Fruit fly (Drosophila melanogaster): ENCODE results near the gene Pgant5.

The Pgant5 gene

dm6 chr2L:5095350-5095962 lies 2.1 kb upstream of the Pgant5 start:
- TF ChIP-seq CG8478 (optimal IDR thresholded peaks at IDR 0.05) (no peak), CTCF (optimal IDR thresholded peaks at IDR 0.05) (no peak)

DNA sequence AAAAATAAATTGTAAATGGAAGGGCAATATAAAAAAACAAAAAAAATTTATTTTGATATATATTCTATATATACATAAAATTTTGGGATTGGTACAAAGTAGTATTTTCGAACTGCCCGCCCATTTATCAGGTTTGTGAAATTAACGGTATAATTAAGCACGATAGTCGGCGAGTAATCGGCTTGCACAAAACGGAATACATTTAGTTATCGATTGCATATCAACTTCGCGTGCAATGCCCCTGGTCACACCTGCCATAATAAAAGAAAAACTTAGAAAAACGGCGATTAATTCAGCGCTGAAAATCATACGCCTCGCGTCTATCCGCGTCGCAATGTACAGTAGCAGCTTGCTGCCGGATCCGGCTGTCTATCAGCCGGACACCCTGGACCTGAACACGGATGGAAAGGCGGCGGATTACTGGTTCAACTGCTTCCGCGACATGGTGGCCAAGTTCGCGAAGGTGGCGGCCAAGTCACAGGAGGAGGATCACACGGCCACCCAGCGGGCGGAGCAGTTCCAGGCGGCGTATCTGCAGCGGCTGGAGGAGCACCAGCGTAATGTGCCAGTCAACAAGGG lies 469 bp upstream of the Pgant5 start, which contains the start of gene CG5828:
Gene CG5828, plus strand, starts transcription at position 205 of the 579 bp plus-strand sequence.
- TF ChIP-seq CG8478 (optimal IDR thresholded peaks at IDR 0.05) (no peak), CTCF (optimal IDR thresholded peaks at IDR 0.05) (no peak)

dm6 chr2L:5092597-5092991 lies 798 bp downstream of the Pgant5 start:
- no peak for TF ChIP-seq CG8478 (optimal IDR thresholded peaks at IDR 0.05)
- no peak for TF ChIP-seq CTCF (optimal IDR thresholded peaks at IDR 0.05)

DNA sequence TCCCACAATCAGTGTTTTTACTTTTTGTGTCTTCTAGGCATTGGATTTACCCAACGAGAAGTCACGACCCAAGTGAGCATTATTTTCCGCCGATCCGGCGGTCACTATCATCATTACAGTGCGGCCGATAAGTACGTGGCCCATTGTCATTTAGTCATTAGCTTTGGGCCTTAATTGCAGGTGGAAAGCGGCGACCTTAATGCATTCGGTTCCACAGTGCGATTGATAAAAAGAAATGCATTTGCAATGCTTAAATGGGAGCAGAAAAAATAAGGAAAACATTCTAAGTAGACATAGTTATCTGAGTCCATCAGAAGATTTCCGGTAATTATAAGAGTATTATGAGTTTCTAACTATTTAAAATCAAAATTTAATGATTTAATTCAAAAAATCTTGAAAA lies 1.2 kb downstream of the Pgant5 start:
- TF ChIP-seq CTCF (optimal IDR thresholded peaks at IDR 0.05): no peak

- TF ChIP-seq CTCF (optimal IDR thresholded peaks at IDR 0.05): no peak
- no peak for TF ChIP-seq CG8478 (optimal IDR thresholded peaks at IDR 0.05)
Observed at dm6 chr2L:5090352-5090751, 3.0 kb downstream of the Pgant5 start.

DNA sequence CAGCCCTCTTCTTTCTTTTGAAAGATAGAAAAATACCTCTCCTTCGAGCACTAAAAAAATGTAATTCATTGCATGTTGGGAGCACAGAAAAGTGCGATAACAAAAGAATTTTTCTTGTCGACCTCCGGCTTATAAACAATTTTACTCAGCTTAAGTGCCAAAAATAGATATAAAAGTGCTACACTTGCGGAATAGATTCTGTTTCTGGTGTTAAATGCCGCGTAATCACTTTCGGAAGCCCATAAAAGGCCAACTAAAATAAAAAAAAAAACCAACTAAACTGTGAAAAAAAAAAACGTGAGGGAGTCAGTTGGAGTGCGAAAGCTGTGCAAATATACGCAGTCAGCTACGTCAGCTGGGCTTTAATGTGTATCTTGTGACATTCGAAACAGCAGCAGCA lies 3.8 kb downstream of the Pgant5 start:
- no peak for TF ChIP-seq CTCF (optimal IDR thresholded peaks at IDR 0.05)
- no peak for TF ChIP-seq CG8478 (optimal IDR thresholded peaks at IDR 0.05)

DNA sequence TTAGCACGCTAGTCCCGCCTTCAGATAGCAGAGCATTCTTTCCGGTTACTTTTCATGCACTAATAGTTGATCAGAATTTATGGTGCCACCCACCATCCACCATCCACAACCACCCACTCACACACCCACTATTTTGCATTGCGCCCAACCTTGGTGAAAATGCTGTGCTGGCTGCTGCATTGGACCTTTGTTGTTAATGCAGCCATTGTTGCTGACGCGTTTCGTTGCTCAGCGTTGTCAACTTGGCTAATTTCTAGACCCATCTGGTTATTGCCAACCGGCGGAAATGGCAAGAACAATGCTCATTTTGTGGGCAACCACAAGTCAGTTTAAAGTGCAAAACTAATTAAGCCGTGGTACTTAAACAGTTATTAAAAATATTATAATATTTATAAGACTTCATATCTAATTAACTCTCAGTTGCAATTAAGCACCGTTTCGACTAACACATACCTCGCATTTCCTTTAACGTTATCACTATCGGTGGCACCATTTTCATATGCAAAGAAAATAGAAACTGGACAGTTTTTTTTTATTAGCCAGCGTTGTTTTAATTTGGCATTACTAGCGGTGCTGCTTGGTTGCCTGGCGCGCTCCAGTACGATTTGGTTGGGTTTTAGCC lies 4.6 kb downstream of the Pgant5 start:
- TF ChIP-seq CG8478 (optimal IDR thresholded peaks at IDR 0.05) (no peak), CTCF (optimal IDR thresholded peaks at IDR 0.05) (no peak)

DNA sequence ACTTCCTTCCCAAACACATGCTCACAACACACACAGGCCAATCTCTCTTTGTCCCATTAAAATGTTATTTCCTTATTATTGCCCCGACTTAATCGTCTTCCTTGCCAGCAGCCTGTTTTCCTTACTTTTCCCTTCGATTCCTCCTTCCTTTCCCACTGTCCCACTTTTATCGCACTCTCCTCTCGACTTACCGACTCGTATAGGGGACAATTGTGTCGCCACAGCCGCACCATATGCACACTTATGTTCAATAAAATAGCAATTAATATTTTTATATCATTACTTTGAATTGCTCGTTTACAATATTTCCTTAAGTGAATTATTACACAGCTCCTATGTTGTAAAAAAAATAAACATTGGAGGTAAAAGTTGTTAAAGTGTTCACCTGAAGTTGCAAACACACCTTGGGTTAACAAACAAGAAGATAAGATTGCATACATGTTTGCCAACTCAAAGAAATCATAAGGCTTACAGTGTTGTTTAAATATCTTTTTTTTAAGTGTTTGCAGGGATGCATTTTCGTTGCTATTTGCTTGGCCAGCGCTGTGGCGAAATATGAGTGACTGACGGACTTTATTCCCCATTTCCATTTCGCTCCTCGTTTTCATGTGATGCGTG lies 6.4 kb downstream of the Pgant5 start:
- no peak for TF ChIP-seq CTCF (optimal IDR thresholded peaks at IDR 0.05)
- TF ChIP-seq CG8478 (optimal IDR thresholded peaks at IDR 0.05): no peak

DNA sequence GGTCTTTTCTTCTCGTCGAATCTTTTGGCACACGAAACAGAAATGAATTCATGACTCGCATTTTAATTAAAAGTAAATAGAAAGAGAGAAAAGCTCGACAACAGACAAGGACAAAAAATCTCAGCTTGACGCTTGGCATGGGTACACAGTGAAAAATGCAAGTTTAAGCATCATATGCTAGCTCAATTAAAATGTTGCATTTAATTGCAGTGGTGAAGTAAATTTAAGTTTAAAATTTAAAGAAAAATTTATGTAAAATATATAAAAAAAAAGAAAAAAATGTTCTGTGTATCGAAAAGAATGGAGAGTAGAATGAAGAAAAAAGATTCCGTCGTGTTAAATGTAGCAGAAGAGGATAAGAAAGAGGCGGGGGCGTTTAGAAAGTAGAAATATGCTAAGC lies 7.8 kb downstream of the Pgant5 start:
- TF ChIP-seq CG8478 (optimal IDR thresholded peaks at IDR 0.05) (no peak), CTCF (optimal IDR thresholded peaks at IDR 0.05) (no peak)

DNA sequence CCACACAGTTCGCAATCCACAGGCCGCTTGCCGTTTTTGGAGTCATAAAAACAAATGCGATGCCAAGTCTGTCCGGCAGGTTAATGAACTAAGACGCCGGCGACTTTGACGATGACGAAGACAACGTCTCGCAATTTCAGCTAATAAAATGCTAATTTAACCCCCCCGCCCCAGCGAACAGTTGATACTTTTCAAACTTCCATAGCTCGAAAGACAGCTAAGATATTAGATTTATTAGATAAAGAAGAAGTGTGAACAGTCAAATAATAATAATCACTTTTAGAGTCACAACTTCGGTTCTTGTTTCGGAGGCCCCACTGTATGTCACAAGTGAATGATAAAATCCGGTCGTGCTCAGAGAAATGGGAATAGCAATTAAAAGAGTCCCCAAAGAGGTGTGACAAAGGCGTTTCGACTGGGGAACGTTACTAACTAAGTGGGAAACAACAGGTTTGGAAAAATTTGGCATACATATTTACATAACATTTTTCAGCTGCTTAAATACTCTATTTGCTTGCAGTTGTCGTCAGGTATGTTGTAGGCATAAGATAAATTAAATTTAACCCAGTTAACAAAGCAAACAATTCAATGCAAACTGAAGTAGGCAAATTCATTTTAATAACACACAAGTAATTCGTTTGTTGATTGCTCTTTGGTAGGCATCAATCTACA lies 8.7 kb downstream of the Pgant5 start:
- no peak for TF ChIP-seq CTCF (optimal IDR thresholded peaks at IDR 0.05)

DNA sequence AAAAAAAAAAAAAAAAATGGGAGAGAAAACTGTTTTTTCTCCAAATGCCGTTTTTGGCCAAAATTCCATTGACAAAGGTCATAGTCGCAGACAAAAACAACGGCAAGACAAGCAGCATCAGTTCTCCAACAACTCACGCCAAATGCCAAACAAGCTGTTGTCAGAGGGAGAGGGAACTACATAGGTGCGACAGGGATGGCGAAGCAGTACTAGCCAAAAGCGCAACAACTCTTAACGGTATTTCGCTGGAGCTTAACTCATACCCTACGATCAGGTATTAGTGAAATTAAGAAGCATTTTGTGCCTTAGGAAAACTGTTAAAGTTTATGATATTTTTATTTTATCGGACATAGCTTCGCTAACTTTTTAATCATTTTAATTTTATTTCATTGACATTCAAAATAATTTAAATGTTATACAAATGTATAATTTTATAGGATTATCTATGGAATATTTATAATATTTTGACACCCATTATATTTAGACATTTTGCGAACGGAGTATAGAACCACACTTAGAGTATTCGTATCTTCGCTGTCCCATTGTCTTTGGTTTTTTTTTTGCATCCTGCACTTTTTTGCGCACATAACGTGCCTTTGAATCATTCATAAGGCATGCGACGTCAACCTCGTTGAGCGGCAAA lies 13.0 kb downstream of the Pgant5 start:
- TF ChIP-seq CTCF (optimal IDR thresholded peaks at IDR 0.05): no peak
- no peak for TF ChIP-seq CG8478 (optimal IDR thresholded peaks at IDR 0.05)

- TF ChIP-seq CG8478 (optimal IDR thresholded peaks at IDR 0.05) (no peak), CTCF (optimal IDR thresholded peaks at IDR 0.05) (no peak)
Observed at dm6 chr2L:5079200-5079599, 14.2 kb downstream of the Pgant5 start.

DNA sequence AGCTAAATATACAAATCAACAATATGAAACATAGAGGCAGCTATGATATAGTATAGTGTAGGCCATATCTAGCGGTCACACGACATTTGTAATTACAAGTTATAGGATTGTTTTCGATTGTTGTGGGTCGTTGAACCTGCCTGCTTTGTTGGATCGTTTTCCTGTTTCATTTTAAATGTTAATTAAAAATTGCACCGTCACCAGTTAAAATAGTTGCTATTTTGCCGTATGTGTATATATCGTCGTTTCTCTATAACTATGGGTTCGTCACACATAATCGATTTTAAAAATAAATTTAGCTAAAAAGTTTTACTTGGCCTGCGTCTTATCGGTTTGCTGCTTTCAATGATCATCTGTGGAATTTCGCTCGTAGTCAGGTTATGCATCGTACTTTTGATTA lies 21.0 kb downstream of the Pgant5 start:
- no peak for TF ChIP-seq CG8478 (optimal IDR thresholded peaks at IDR 0.05)
- no peak for TF ChIP-seq CTCF (optimal IDR thresholded peaks at IDR 0.05)

DNA sequence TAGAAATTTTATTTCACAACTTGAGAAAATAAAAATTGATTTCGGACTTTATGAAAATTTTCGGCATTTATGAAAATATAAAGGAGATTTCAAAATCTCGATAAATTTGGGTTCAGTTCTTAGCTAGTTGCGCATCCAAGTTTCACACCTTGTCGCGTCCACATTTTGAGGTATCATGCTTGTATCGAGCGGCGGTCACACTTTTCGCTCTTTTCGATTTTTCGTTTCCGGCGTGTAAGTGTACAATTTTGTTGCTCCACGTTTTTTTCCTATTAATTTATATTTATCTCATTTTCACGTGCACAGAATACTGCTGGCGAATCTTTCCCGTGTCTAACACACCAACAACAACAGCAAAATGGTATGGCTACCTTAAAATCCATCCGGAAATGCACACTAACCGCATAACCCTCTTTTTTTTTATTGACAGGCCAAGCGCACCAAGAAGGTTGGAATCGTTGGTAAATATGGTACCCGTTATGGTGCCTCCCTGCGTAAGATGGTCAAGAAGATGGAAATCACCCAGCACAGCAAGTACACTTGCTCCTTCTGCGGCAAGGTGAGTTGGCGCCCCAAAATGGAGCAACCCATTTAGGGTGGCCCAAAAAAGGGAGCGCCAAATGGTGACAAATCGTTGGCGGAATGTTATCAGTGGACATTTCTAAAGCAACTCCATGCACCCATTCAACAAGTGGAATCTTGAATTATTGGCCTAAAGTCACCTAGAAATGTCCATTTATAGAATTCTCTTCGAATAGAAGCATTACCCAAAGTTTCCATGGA lies 22.4 kb downstream of the Pgant5 start, which contains the start of gene RpL37A:
Gene RpL37A, plus strand, starts transcription at position 161 of the 783 bp plus-strand sequence.
- TF ChIP-seq CTCF (optimal IDR thresholded peaks at IDR 0.05) (peak; percentile 5 to 54), CG8478 (optimal IDR thresholded peaks at IDR 0.05) (no peak)
